Fruit fly (Drosophila melanogaster) whole organism, wandering third instar larva: Measurements from ENCODE around the gene Lamtor5.

Experiments used
- Abd-B ChIP-seq: fragments of >200 bp; optimal IDR thresholded peaks from 2 replicates; lab custom pipeline; 2017; ENCODE audit warnings: missing biosample characterization, missing genetic modification characterization
- CG32264 ChIP-seq: fragments of 200-800 bp; sonication (Bioruptor generic); optimal IDR thresholded peaks from 2 replicates; lab custom pipeline; 2016; ENCODE audit warnings: missing biosample characterization, missing genetic modification characterization
- CG9705 ChIP-seq: fragments of 200-800 bp; sonication (Bioruptor generic); optimal IDR thresholded peaks from 2 replicates; lab custom pipeline; 2018; ENCODE audit warnings: missing biosample characterization, mild to moderate bottlenecking, missing genetic modification characterization
- CrebA ChIP-seq: fragments of 200-800 bp; sonication (Bioruptor generic); optimal IDR thresholded peaks from 2 replicates; lab custom pipeline; 2016; ENCODE audit warnings: missing biosample characterization, mild to moderate bottlenecking, missing genetic modification characterization, borderline replicate concordance
- Dfd ChIP-seq: fragments of >200 bp; optimal IDR thresholded peaks from 2 replicates; lab custom pipeline; 2017; ENCODE audit warnings: missing biosample characterization, missing genetic modification characterization
- Dif ChIP-seq: fragments of 200-275, 200-300 bp; sonication (Bioruptor generic); optimal IDR thresholded peaks from 2 replicates; lab custom pipeline; 2018; ENCODE audit warnings: missing biosample characterization, missing genetic modification characterization; ENCODE audit not compliant: partially characterized antibody
- GATAd ChIP-seq: sonication (Bioruptor generic); optimal IDR thresholded peaks from 2 replicates; lab custom pipeline; 2016; ENCODE audit warnings: missing biosample characterization, missing genetic modification characterization
- HLH106 ChIP-seq: fragments of 200-800 bp; optimal IDR thresholded peaks from 3 replicates; lab custom pipeline; 2019; ENCODE audit warnings: missing biosample characterization, mild to moderate bottlenecking, missing genetic modification characterization, moderate library complexity
- Hnf4 ChIP-seq: fragments of 200-800 bp; sonication (Bioruptor generic); optimal IDR thresholded peaks from 2 replicates; lab custom pipeline; 2016; ENCODE audit warnings: missing biosample characterization, mild to moderate bottlenecking, missing genetic modification characterization
- Hr78 ChIP-seq: fragments of >200 bp; optimal IDR thresholded peaks from 2 replicates; lab custom pipeline; 2017; ENCODE audit warnings: missing biosample characterization, missing genetic modification characterization
- Hr83 ChIP-seq: fragments of 200-300 bp; sonication (Bioruptor generic); optimal IDR thresholded peaks from 2 replicates; lab custom pipeline; 2016; ENCODE audit warnings: missing biosample characterization, mild to moderate bottlenecking, missing genetic modification characterization, moderate library complexity; ENCODE audit not compliant: poor library complexity, severe bottlenecking
- Jra ChIP-seq: sonication (Bioruptor generic); optimal IDR thresholded peaks from 2 replicates; lab custom pipeline; 2016; ENCODE audit warnings: missing biosample characterization, missing genetic modification characterization
- Mio ChIP-seq: sonication (Bioruptor generic); optimal IDR thresholded peaks from 2 replicates; lab custom pipeline; 2016; ENCODE audit warnings: missing biosample characterization, missing genetic modification characterization
- Myc ChIP-seq: fragments of >200 bp; optimal IDR thresholded peaks from 2 replicates; lab custom pipeline; 2017
- N ChIP-seq: fragments of >200 bp; optimal IDR thresholded peaks from 2 replicates; lab custom pipeline; 2018; ENCODE audit warnings: missing biosample characterization, missing external identifiers, missing genetic modification characterization
- OdsH ChIP-seq: fragments of 200-800 bp; sonication (Bioruptor generic); optimal IDR thresholded peaks from 2 replicates; lab custom pipeline; 2016; ENCODE audit warnings: missing biosample characterization, mild to moderate bottlenecking, missing genetic modification characterization
- Rel ChIP-seq, 2 experiments: fragments of 200-800 bp; sonication (Bioruptor generic) in 1 of 2; optimal IDR thresholded peaks; 2 replicates in 1 of 2; 3 replicates in 1 of 2; lab custom pipeline; 2016 to 2019; ENCODE audit warnings: mild to moderate bottlenecking in 2 of 2, missing biosample characterization in 2 of 2, missing genetic modification characterization in 2 of 2, moderate library complexity in 1 of 2
- Sp1 ChIP-seq: fragments of 200-800 bp; sonication (Bioruptor generic); optimal IDR thresholded peaks from 3 replicates; lab custom pipeline; 2019; ENCODE audit warnings: missing biosample characterization, mild to moderate bottlenecking, missing genetic modification characterization, moderate library complexity
- Vsx2 ChIP-seq: fragments of 200-300, 225-300 bp; sonication (Bioruptor generic); optimal IDR thresholded peaks from 2 replicates; lab custom pipeline; 2018; ENCODE audit warnings: missing biosample characterization, missing genetic modification characterization; ENCODE audit not compliant: partially characterized antibody
- br ChIP-seq: fragments of 200-800 bp; sonication (Bioruptor generic); optimal IDR thresholded peaks from 2 replicates; lab custom pipeline; 2016; ENCODE audit warnings: missing biosample characterization, missing genetic modification characterization
- brk ChIP-seq: fragments of 200-800 bp; sonication (Bioruptor generic); optimal IDR thresholded peaks from 2 replicates; lab custom pipeline; 2016; ENCODE audit warnings: missing biosample characterization, mild to moderate bottlenecking, missing genetic modification characterization
- dl ChIP-seq, 2 experiments: fragments of 175-275, 200-275 bp in 1 of 2; fragments of 200-275 bp in 1 of 2; sonication (Bioruptor generic); optimal IDR thresholded peaks; lab custom pipeline; 2018; ENCODE audit warnings: mild to moderate bottlenecking in 2 of 2, missing biosample characterization in 2 of 2, missing genetic modification characterization in 2 of 2, moderate library complexity in 2 of 2; ENCODE audit not compliant: partially characterized antibody in 2 of 2, insufficient read depth in 1 of 2
- dmrt93B ChIP-seq: fragments of 200-800 bp; sonication (Bioruptor generic); optimal IDR thresholded peaks from 2 replicates; lab custom pipeline; 2018; ENCODE audit warnings: missing biosample characterization, mild to moderate bottlenecking, missing genetic modification characterization
- dsf ChIP-seq: sonication (Bioruptor generic); optimal IDR thresholded peaks from 2 replicates; lab custom pipeline; 2016; ENCODE audit warnings: missing biosample characterization, missing genetic modification characterization, borderline replicate concordance
- ey ChIP-seq: fragments of 200-800 bp; sonication (Bioruptor generic); optimal IDR thresholded peaks from 2 replicates; lab custom pipeline; 2016; ENCODE audit warnings: missing biosample characterization, missing genetic modification characterization
- foxo ChIP-seq, 2 experiments: fragments of 200-800 bp; sonication (Bioruptor generic); optimal IDR thresholded peaks; 2 replicates in 1 of 2; 3 replicates in 1 of 2; lab custom pipeline; 2016 to 2017; ENCODE audit warnings: missing biosample characterization in 2 of 2, missing genetic modification characterization in 2 of 2
- fru ChIP-seq: fragments of 200-800 bp; sonication (Bioruptor generic); optimal IDR thresholded peaks from 3 replicates; lab custom pipeline; 2016; ENCODE audit warnings: missing biosample characterization, mild to moderate bottlenecking, missing genetic modification characterization
- h ChIP-seq: fragments of 200-800 bp; sonication (Bioruptor generic); optimal IDR thresholded peaks from 3 replicates; lab custom pipeline; 2016; ENCODE audit warnings: missing biosample characterization, mild to moderate bottlenecking, missing genetic modification characterization
- jim ChIP-seq: fragments of 175-275, 200-325 bp; sonication (Bioruptor generic); optimal IDR thresholded peaks from 2 replicates; lab custom pipeline; 2016; ENCODE audit warnings: missing biosample characterization, mild to moderate bottlenecking, missing genetic modification characterization
- lola ChIP-seq: fragments of >200 bp; optimal IDR thresholded peaks from 2 replicates; lab custom pipeline; 2017; ENCODE audit warnings: missing biosample characterization, missing genetic modification characterization
- pan ChIP-seq: fragments of >200 bp; optimal IDR thresholded peaks from 2 replicates; lab custom pipeline; 2017
- psq ChIP-seq: fragments of 200-800 bp; sonication (Bioruptor generic); optimal IDR thresholded peaks from 3 replicates; lab custom pipeline; 2017; ENCODE audit warnings: missing biosample characterization, mild to moderate bottlenecking, missing genetic modification characterization, moderate library complexity
- rgr ChIP-seq: fragments of 200-800 bp; sonication (Bioruptor generic); optimal IDR thresholded peaks from 3 replicates; lab custom pipeline; 2016; ENCODE audit warnings: missing biosample characterization, mild to moderate bottlenecking, missing genetic modification characterization
- sage ChIP-seq: fragments of 200-800 bp; sonication (Bioruptor generic); optimal IDR thresholded peaks from 2 replicates; lab custom pipeline; 2016; ENCODE audit warnings: missing biosample characterization, mild to moderate bottlenecking, missing genetic modification characterization
- sv ChIP-seq: fragments of 200-800 bp; sonication (Bioruptor generic); optimal IDR thresholded peaks from 3 replicates; lab custom pipeline; 2016; ENCODE audit warnings: missing biosample characterization, missing genetic modification characterization
- tai ChIP-seq: sonication (Bioruptor generic); optimal IDR thresholded peaks from 2 replicates; lab custom pipeline; 2016; ENCODE audit warnings: missing biosample characterization, missing genetic modification characterization
- usp ChIP-seq: fragments of >200 bp; optimal IDR thresholded peaks from 2 replicates; lab custom pipeline; 2017; ENCODE audit warnings: missing biosample characterization, missing genetic modification characterization
- woc ChIP-seq: sonication (Bioruptor generic); optimal IDR thresholded peaks from 2 replicates; lab custom pipeline; 2016; ENCODE audit warnings: missing biosample characterization, mild to moderate bottlenecking, missing genetic modification characterization

Gene Lamtor5

dm6 chrX:1830396-1831218 is 28.2 kb downstream of the Lamtor5 start:
- TF ChIP-seq fru (GFP tag; lab: Kevin White, UChicago): peak; percentile 98
- TF ChIP-seq Jra: peak; percentile 91
- peak; percentile 96 for TF ChIP-seq CG32264 (GFP tag; lab: Kevin White, UChicago)
- TF ChIP-seq Sp1 (GFP tag; lab: Kevin White, UChicago): peak; percentile 95
- TF ChIP-seq pan (lab: Kevin White, UChicago): no peak
- no peak for TF ChIP-seq Abd-B (GFP tag; lab: Kevin White, UChicago)
- peak; percentile 97 for TF ChIP-seq sage
- peak; percentile 98 for TF ChIP-seq Hnf4
- TF ChIP-seq CrebA (GFP tag; lab: Kevin White, UChicago): peak; percentile 86
- TF ChIP-seq dsf: peak; percentile 81
- peak; percentile 99 for TF ChIP-seq h (GFP tag; lab: Kevin White, UChicago)
- TF ChIP-seq GATAd (GFP tag; lab: Kevin White, UChicago): peak; percentile 58
- peak; percentile 97 for TF ChIP-seq HLH106 (tag; lab: Kevin White, UChicago)
- TF ChIP-seq Myc (lab: Kevin White, UChicago): no peak
- no peak for TF ChIP-seq lola
- peak; percentile 94 for TF ChIP-seq brk (GFP tag; lab: Kevin White, UChicago)
- TF ChIP-seq jim: no peak
- TF ChIP-seq br: peak; percentile 97
- TF ChIP-seq dl (GFP tag; optimal IDR thresholded peaks at IDR 0.05; lab: Kevin White, UChicago; ENCODE audit: insufficient read depth in 1 of 2, partially characterized antibody in 2 of 2): peak in 1 of 2 experiments; percentile 23
- TF ChIP-seq Mio (GFP tag; lab: Kevin White, UChicago): peak; percentile 77
- peak; percentile 98 for TF ChIP-seq rgr (GFP tag; lab: Kevin White, UChicago)
- no peak for TF ChIP-seq Dif (GFP tag; lab: Kevin White, UChicago)
- no peak for TF ChIP-seq Dfd (GFP tag; lab: Kevin White, UChicago)
- TF ChIP-seq ey (GFP tag; lab: Kevin White, UChicago): peak; percentile 96
- TF ChIP-seq dmrt93B: peak; percentile 94
- peak; percentile 96 for TF ChIP-seq sv
- TF ChIP-seq tai (GFP tag; lab: Kevin White, UChicago): peak; percentile 82
- TF ChIP-seq CG9705 (GFP tag; lab: Kevin White, UChicago): peak; percentile 89
- TF ChIP-seq OdsH (GFP tag; lab: Kevin White, UChicago): peak; percentile 95
- peak; percentile 78 for TF ChIP-seq Rel (GFP tag; optimal IDR thresholded peaks at IDR 0.05; lab: Kevin White, UChicago)
- peak; percentile 82 for TF ChIP-seq Rel (tag; optimal IDR thresholded peaks at IDR 0.05; lab: Kevin White, UChicago)
- no peak for TF ChIP-seq Hr78
- TF ChIP-seq foxo (GFP tag; optimal IDR thresholded peaks at IDR 0.05; lab: Kevin White, UChicago): peak; percentile 91 to 98
- peak; percentile 92 for TF ChIP-seq psq (GFP tag; lab: Kevin White, UChicago)
- TF ChIP-seq woc (GFP tag; lab: Kevin White, UChicago): peak; percentile 98
- no peak for TF ChIP-seq N (GFP tag; lab: Kevin White, UChicago)
- no peak for TF ChIP-seq Vsx2 (GFP tag; lab: Kevin White, UChicago)
- TF ChIP-seq usp: no peak
- TF ChIP-seq Hr83: peak; percentile 89
- TF ChIP-seq, all 38 proteins: peak for 27

dm6 chrX:1828097-1828496 is 30.7 kb downstream of the Lamtor5 start:
- TF ChIP-seq Abd-B (GFP tag; lab: Kevin White, UChicago) (no peak), dl (GFP tag; optimal IDR thresholded peaks at IDR 0.05; lab: Kevin White, UChicago; ENCODE audit: insufficient read depth in 1 of 2, partially characterized antibody in 2 of 2) (no peak), brk (GFP tag; lab: Kevin White, UChicago) (no peak), rgr (GFP tag; lab: Kevin White, UChicago) (peak; percentile 21), dsf (no peak), sv (no peak), sage (no peak), h (GFP tag; lab: Kevin White, UChicago) (peak; percentile 79), Dfd (GFP tag; lab: Kevin White, UChicago) (no peak), CG32264 (GFP tag; lab: Kevin White, UChicago) (no peak), HLH106 (tag; lab: Kevin White, UChicago) (peak; percentile 7), Vsx2 (GFP tag; lab: Kevin White, UChicago) (no peak), Rel (GFP tag; optimal IDR thresholded peaks at IDR 0.05; lab: Kevin White, UChicago) (no peak), Rel (tag; optimal IDR thresholded peaks at IDR 0.05; lab: Kevin White, UChicago) (no peak), br (peak; percentile 24), foxo (GFP tag; optimal IDR thresholded peaks at IDR 0.05; lab: Kevin White, UChicago) (peak in 1 of 2 experiments; percentile 24), CG9705 (GFP tag; lab: Kevin White, UChicago) (no peak), Jra (no peak), Hr83 (peak; percentile 47), Myc (lab: Kevin White, UChicago) (no peak), Dif (GFP tag; lab: Kevin White, UChicago) (no peak), tai (GFP tag; lab: Kevin White, UChicago) (no peak), OdsH (GFP tag; lab: Kevin White, UChicago) (no peak), pan (lab: Kevin White, UChicago) (no peak), Sp1 (GFP tag; lab: Kevin White, UChicago) (no peak), jim (no peak), Hnf4 (no peak), N (GFP tag; lab: Kevin White, UChicago) (no peak), GATAd (GFP tag; lab: Kevin White, UChicago) (no peak), lola (no peak), fru (GFP tag; lab: Kevin White, UChicago) (peak; percentile 3), usp (no peak), woc (GFP tag; lab: Kevin White, UChicago) (no peak), Hr78 (no peak), Mio (GFP tag; lab: Kevin White, UChicago) (no peak), dmrt93B (peak; percentile 2), CrebA (GFP tag; lab: Kevin White, UChicago) (no peak), ey (GFP tag; lab: Kevin White, UChicago) (no peak), psq (GFP tag; lab: Kevin White, UChicago) (no peak)
